Fruit fly (Drosophila melanogaster) whole organism, adult: ENCODE data around the gene Cpr65Ec.

Experiments used
- CG11617 ChIP-seq: fragments of 200-800 bp; sonication (Bioruptor generic); optimal IDR thresholded peaks from 2 replicates; lab custom pipeline; 2017; ENCODE audit warnings: mild to moderate bottlenecking, missing biosample characterization, missing genetic modification reagents, missing genetic modification characterization
- CG12768 ChIP-seq: fragments of 200-800 bp; sonication (Bioruptor generic); optimal IDR thresholded peaks from 2 replicates; lab custom pipeline; 2017; ENCODE audit warnings: missing biosample characterization, missing genetic modification characterization, mild to moderate bottlenecking, moderate library complexity, missing genetic modification reagents
- CG14711 ChIP-seq: fragments of 200-800 bp; sonication (Bioruptor generic); optimal IDR thresholded peaks from 2 replicates; lab custom pipeline; 2018; ENCODE audit warnings: missing biosample characterization, mild to moderate bottlenecking, missing genetic modification characterization, moderate library complexity
- CG1620 ChIP-seq: fragments of 200-800 bp; sonication (Bioruptor generic); optimal IDR thresholded peaks from 2 replicates; lab custom pipeline; 2016; ENCODE audit warnings: missing biosample characterization, missing genetic modification characterization
- CG33017 ChIP-seq: fragments of 200-800 bp; sonication (Bioruptor generic); optimal IDR thresholded peaks from 2 replicates; lab custom pipeline; 2018; ENCODE audit warnings: missing biosample characterization, mild to moderate bottlenecking, missing genetic modification characterization, moderate library complexity
- CG5204 ChIP-seq: fragments of 200-800 bp; sonication (Bioruptor generic); optimal IDR thresholded peaks from 2 replicates; lab custom pipeline; 2016; ENCODE audit warnings: missing biosample characterization, missing genetic modification characterization
- CG7045 ChIP-seq: fragments of 200-800 bp; sonication (Bioruptor generic); optimal IDR thresholded peaks from 2 replicates; lab custom pipeline; 2017; ENCODE audit warnings: missing biosample characterization, mild to moderate bottlenecking, missing genetic modification characterization
- CG7101 ChIP-seq: fragments of 200-800 bp; sonication (Bioruptor generic); optimal IDR thresholded peaks from 2 replicates; lab custom pipeline; 2018; ENCODE audit warnings: missing biosample characterization, mild to moderate bottlenecking, missing genetic modification characterization, moderate library complexity
- Clk ChIP-seq: fragments of 200-800 bp; sonication (Bioruptor generic); optimal IDR thresholded peaks from 2 replicates; lab custom pipeline; 2017; ENCODE audit warnings: missing biosample characterization, missing genetic modification characterization
- Crg-1 ChIP-seq: fragments of 200-800 bp; sonication (Bioruptor generic); optimal IDR thresholded peaks from 2 replicates; lab custom pipeline; 2016; ENCODE audit warnings: missing biosample characterization, missing genetic modification characterization
- Hr96 ChIP-seq: fragments of 200-800 bp; sonication (Bioruptor generic); optimal IDR thresholded peaks from 2 replicates; lab custom pipeline; 2016; ENCODE audit warnings: missing biosample characterization, missing genetic modification characterization
- Mnt ChIP-seq: fragments of 200-800 bp; sonication (Bioruptor generic); optimal IDR thresholded peaks from 2 replicates; lab custom pipeline; 2016; ENCODE audit warnings: missing biosample characterization, mild to moderate bottlenecking, missing genetic modification characterization
- bab1 ChIP-seq: fragments of 200-800 bp; sonication (Bioruptor generic); optimal IDR thresholded peaks from 3 replicates; lab custom pipeline; 2019; ENCODE audit warnings: missing biosample characterization, mild to moderate bottlenecking, missing genetic modification characterization, moderate library complexity
- cic ChIP-seq: fragments of 200-800 bp; sonication (Bioruptor generic); optimal IDR thresholded peaks from 2 replicates; lab custom pipeline; 2017; ENCODE audit warnings: missing biosample characterization, mild to moderate bottlenecking, missing genetic modification characterization, moderate library complexity
- cnc ChIP-seq, 2 experiments: fragments of >200 bp; optimal IDR thresholded peaks; 2 replicates each; lab custom pipeline; 2017
- kay ChIP-seq: fragments of 200-800 bp; sonication (Bioruptor generic); peaks from one replicate; lab custom pipeline; 2016; ENCODE audit warnings: missing biosample characterization, missing genetic modification characterization, borderline replicate concordance
- ovo ChIP-seq: fragments of 200-800 bp; sonication (Bioruptor generic); optimal IDR thresholded peaks from 2 replicates; lab custom pipeline; 2016; ENCODE audit warnings: missing biosample characterization, missing genetic modification characterization
- pad ChIP-seq: fragments of 200-800 bp; sonication (Bioruptor generic); optimal IDR thresholded peaks from 3 replicates; lab custom pipeline; 2017; ENCODE audit warnings: missing biosample characterization, missing genetic modification characterization, mild to moderate bottlenecking, moderate library complexity, missing genetic modification reagents
- tj ChIP-seq: fragments of 200-800 bp; sonication (Bioruptor generic); optimal IDR thresholded peaks from 3 replicates; lab custom pipeline; 2017; ENCODE audit warnings: missing biosample characterization, mild to moderate bottlenecking, missing genetic modification characterization, moderate library complexity
- toe ChIP-seq: fragments of 200-800 bp; sonication (Bioruptor generic); optimal IDR thresholded peaks from 2 replicates; lab custom pipeline; 2016; ENCODE audit warnings: missing biosample characterization, missing genetic modification characterization

The Cpr65Ec gene

dm6 chr3L:7082168-7082567, 10.8 kb upstream of the Cpr65Ec start:
- no peak for TF ChIP-seq cnc (optimal IDR thresholded peaks at IDR 0.05; lab: Kevin White, UChicago)
- TF ChIP-seq pad (GFP tag; lab: Kevin White, UChicago) = no peak
- TF ChIP-seq CG7101 (tag; lab: Kevin White, UChicago) = no peak
- no peak for TF ChIP-seq cic (GFP tag; lab: Kevin White, UChicago)
- TF ChIP-seq CG1620 (GFP tag; lab: Kevin White, UChicago) = no peak
- TF ChIP-seq tj = no peak
- no peak for TF ChIP-seq bab1
- TF ChIP-seq Clk (GFP tag; lab: Kevin White, UChicago) = no peak

dm6 chr3L:7086093-7086492, 6.9 kb upstream of the Cpr65Ec start:
- TF ChIP-seq pad (GFP tag; lab: Kevin White, UChicago) (no peak), bab1 (no peak), cnc (optimal IDR thresholded peaks at IDR 0.05; lab: Kevin White, UChicago) (no peak), CG12768 (GFP tag; lab: Kevin White, UChicago) (no peak), CG7101 (tag; lab: Kevin White, UChicago) (no peak), Hr96 (GFP tag; lab: Kevin White, UChicago) (no peak), cic (GFP tag; lab: Kevin White, UChicago) (no peak), CG7045 (GFP tag; lab: Kevin White, UChicago) (no peak), Mnt (no peak), Clk (GFP tag; lab: Kevin White, UChicago) (no peak), toe (GFP tag; lab: Kevin White, UChicago) (no peak), CG33017 (tag; lab: Kevin White, UChicago) (no peak), CG11617 (GFP tag; lab: Kevin White, UChicago) (no peak), tj (no peak)

DNA sequence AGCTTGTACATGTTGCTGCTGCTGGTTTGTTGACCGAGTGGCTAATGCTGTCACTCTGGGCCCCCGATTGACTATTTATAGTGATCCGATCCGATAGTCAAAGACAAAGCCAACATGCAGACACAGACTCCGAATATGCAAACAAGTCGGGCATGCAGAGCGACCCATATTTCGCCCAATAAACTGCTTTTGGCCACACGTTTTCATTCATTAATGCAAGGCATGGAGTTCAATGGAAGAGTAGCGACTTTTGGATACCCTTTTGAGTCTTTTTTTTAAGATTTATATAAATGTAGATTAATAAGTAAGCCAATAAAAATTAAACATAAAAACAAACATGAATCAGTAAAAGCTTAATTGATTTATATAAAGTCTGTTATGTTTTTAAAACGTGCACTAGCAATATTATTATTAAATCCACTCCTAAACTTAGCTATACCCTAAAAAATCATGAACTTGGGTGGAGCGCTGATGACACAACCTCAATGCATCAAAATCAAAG, 6.4 kb upstream of the Cpr65Ec start, which contains the start of gene Cpr65Ea:
Gene Cpr65Ea (minus strand): TSS at position 51 of the 502 bp plus-strand sequence.
- TF ChIP-seq Clk (GFP tag; lab: Kevin White, UChicago) (no peak), CG7045 (GFP tag; lab: Kevin White, UChicago) (no peak), Crg-1 (GFP tag; lab: Kevin White, UChicago) (no peak)

dm6 chr3L:7087347-7087746, 5.7 kb upstream of the Cpr65Ec start:
- TF ChIP-seq CG7045 (GFP tag; lab: Kevin White, UChicago) (no peak), bab1 (no peak), CG33017 (tag; lab: Kevin White, UChicago) (no peak), CG11617 (GFP tag; lab: Kevin White, UChicago) (no peak), Crg-1 (GFP tag; lab: Kevin White, UChicago) (no peak), Hr96 (GFP tag; lab: Kevin White, UChicago) (no peak), cic (GFP tag; lab: Kevin White, UChicago) (no peak), CG5204 (GFP tag; lab: Kevin White, UChicago) (no peak), kay (GFP tag; lab: Kevin White, UChicago) (no peak), Mnt (no peak), cnc (optimal IDR thresholded peaks at IDR 0.05; lab: Kevin White, UChicago) (no peak), CG12768 (GFP tag; lab: Kevin White, UChicago) (no peak), CG7101 (tag; lab: Kevin White, UChicago) (no peak), toe (GFP tag; lab: Kevin White, UChicago) (no peak), CG14711 (tag; lab: Kevin White, UChicago) (no peak), Clk (GFP tag; lab: Kevin White, UChicago) (no peak)

DNA sequence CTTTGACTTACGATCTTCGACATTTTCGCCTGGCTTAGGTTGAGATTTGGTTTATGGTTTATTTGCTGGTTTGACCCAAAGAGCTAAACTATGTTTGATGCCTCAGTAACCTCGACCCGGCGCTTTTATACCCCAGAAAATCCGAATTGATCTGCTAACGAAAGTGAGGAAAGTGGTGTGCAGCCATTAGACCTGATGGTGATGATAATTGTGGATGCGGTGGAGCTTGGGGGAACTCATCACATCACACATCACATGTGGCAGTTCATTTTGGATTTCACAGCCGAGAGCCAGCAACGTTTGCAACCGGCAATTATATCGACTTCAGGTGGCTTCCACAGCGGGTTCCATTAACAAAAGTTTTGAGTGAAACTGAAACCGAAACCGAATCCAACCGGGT, 4.3 kb upstream of the Cpr65Ec start, which contains the start of gene Cpr65Eb:
Gene Cpr65Eb (minus strand): TSS at position 101 of the 400 bp plus-strand sequence.
- TF ChIP-seq CG11617 (GFP tag; lab: Kevin White, UChicago) = no peak
- no peak for TF ChIP-seq Hr96 (GFP tag; lab: Kevin White, UChicago)
- TF ChIP-seq CG1620 (GFP tag; lab: Kevin White, UChicago) = no peak
- no peak for TF ChIP-seq bab1
- no peak for TF ChIP-seq cnc (optimal IDR thresholded peaks at IDR 0.05; lab: Kevin White, UChicago)
- TF ChIP-seq toe (GFP tag; lab: Kevin White, UChicago) = no peak
- no peak for TF ChIP-seq CG33017 (tag; lab: Kevin White, UChicago)
- no peak for TF ChIP-seq CG12768 (GFP tag; lab: Kevin White, UChicago)
- TF ChIP-seq ovo (GFP tag; lab: Kevin White, UChicago) = no peak
- TF ChIP-seq Mnt = no peak
- TF ChIP-seq cic (GFP tag; lab: Kevin White, UChicago) = no peak
- no peak for TF ChIP-seq CG7045 (GFP tag; lab: Kevin White, UChicago)

dm6 chr3L:7090764-7091163, 2.2 kb upstream of the Cpr65Ec start:
- TF ChIP-seq CG5204 (GFP tag; lab: Kevin White, UChicago) (no peak), CG7045 (GFP tag; lab: Kevin White, UChicago) (no peak), kay (GFP tag; lab: Kevin White, UChicago) (no peak), CG1620 (GFP tag; lab: Kevin White, UChicago) (no peak), toe (GFP tag; lab: Kevin White, UChicago) (no peak), cic (GFP tag; lab: Kevin White, UChicago) (no peak), Clk (GFP tag; lab: Kevin White, UChicago) (no peak), CG7101 (tag; lab: Kevin White, UChicago) (no peak), Crg-1 (GFP tag; lab: Kevin White, UChicago) (no peak), CG12768 (GFP tag; lab: Kevin White, UChicago) (no peak), cnc (optimal IDR thresholded peaks at IDR 0.05; lab: Kevin White, UChicago) (no peak), CG11617 (GFP tag; lab: Kevin White, UChicago) (no peak), tj (no peak), pad (GFP tag; lab: Kevin White, UChicago) (no peak), CG14711 (tag; lab: Kevin White, UChicago) (no peak)
